Fruit fly (Drosophila melanogaster) whole organism, wandering third instar larva: ENCODE measurements around the gene Cyp9f2.

Experiments used
- Abd-B ChIP-seq: fragments of >200 bp; optimal IDR thresholded peaks from 2 replicates; lab custom pipeline; 2017; ENCODE audit warnings: missing biosample characterization, missing genetic modification characterization
- CG32264 ChIP-seq: fragments of 200-800 bp; sonication (Bioruptor generic); optimal IDR thresholded peaks from 2 replicates; lab custom pipeline; 2016; ENCODE audit warnings: missing biosample characterization, missing genetic modification characterization
- CG9705 ChIP-seq: fragments of 200-800 bp; sonication (Bioruptor generic); optimal IDR thresholded peaks from 2 replicates; lab custom pipeline; 2018; ENCODE audit warnings: missing biosample characterization, mild to moderate bottlenecking, missing genetic modification characterization
- CrebA ChIP-seq: fragments of 200-800 bp; sonication (Bioruptor generic); optimal IDR thresholded peaks from 2 replicates; lab custom pipeline; 2016; ENCODE audit warnings: missing biosample characterization, mild to moderate bottlenecking, missing genetic modification characterization, borderline replicate concordance
- Dfd ChIP-seq: fragments of >200 bp; optimal IDR thresholded peaks from 2 replicates; lab custom pipeline; 2017; ENCODE audit warnings: missing biosample characterization, missing genetic modification characterization
- Dif ChIP-seq: fragments of 200-275, 200-300 bp; sonication (Bioruptor generic); optimal IDR thresholded peaks from 2 replicates; lab custom pipeline; 2018; ENCODE audit warnings: missing biosample characterization, missing genetic modification characterization; ENCODE audit not compliant: partially characterized antibody
- GATAd ChIP-seq: sonication (Bioruptor generic); optimal IDR thresholded peaks from 2 replicates; lab custom pipeline; 2016; ENCODE audit warnings: missing biosample characterization, missing genetic modification characterization
- HLH106 ChIP-seq: fragments of 200-800 bp; optimal IDR thresholded peaks from 3 replicates; lab custom pipeline; 2019; ENCODE audit warnings: missing biosample characterization, mild to moderate bottlenecking, missing genetic modification characterization, moderate library complexity
- Hnf4 ChIP-seq: fragments of 200-800 bp; sonication (Bioruptor generic); optimal IDR thresholded peaks from 2 replicates; lab custom pipeline; 2016; ENCODE audit warnings: missing biosample characterization, mild to moderate bottlenecking, missing genetic modification characterization
- Hr78 ChIP-seq: fragments of >200 bp; optimal IDR thresholded peaks from 2 replicates; lab custom pipeline; 2017; ENCODE audit warnings: missing biosample characterization, missing genetic modification characterization
- Hr83 ChIP-seq: fragments of 200-300 bp; sonication (Bioruptor generic); optimal IDR thresholded peaks from 2 replicates; lab custom pipeline; 2016; ENCODE audit warnings: missing biosample characterization, mild to moderate bottlenecking, missing genetic modification characterization, moderate library complexity; ENCODE audit not compliant: poor library complexity, severe bottlenecking
- Jra ChIP-seq: sonication (Bioruptor generic); optimal IDR thresholded peaks from 2 replicates; lab custom pipeline; 2016; ENCODE audit warnings: missing biosample characterization, missing genetic modification characterization
- Mio ChIP-seq: sonication (Bioruptor generic); optimal IDR thresholded peaks from 2 replicates; lab custom pipeline; 2016; ENCODE audit warnings: missing biosample characterization, missing genetic modification characterization
- Myc ChIP-seq: fragments of >200 bp; optimal IDR thresholded peaks from 2 replicates; lab custom pipeline; 2017
- N ChIP-seq: fragments of >200 bp; optimal IDR thresholded peaks from 2 replicates; lab custom pipeline; 2018; ENCODE audit warnings: missing biosample characterization, missing external identifiers, missing genetic modification characterization
- OdsH ChIP-seq: fragments of 200-800 bp; sonication (Bioruptor generic); optimal IDR thresholded peaks from 2 replicates; lab custom pipeline; 2016; ENCODE audit warnings: missing biosample characterization, mild to moderate bottlenecking, missing genetic modification characterization
- Rel ChIP-seq, 2 experiments: fragments of 200-800 bp; sonication (Bioruptor generic) in 1 of 2; optimal IDR thresholded peaks; 2 replicates in 1 of 2; 3 replicates in 1 of 2; lab custom pipeline; 2016 to 2019; ENCODE audit warnings: mild to moderate bottlenecking in 2 of 2, missing biosample characterization in 2 of 2, missing genetic modification characterization in 2 of 2, moderate library complexity in 1 of 2
- Sp1 ChIP-seq: fragments of 200-800 bp; sonication (Bioruptor generic); optimal IDR thresholded peaks from 3 replicates; lab custom pipeline; 2019; ENCODE audit warnings: missing biosample characterization, mild to moderate bottlenecking, missing genetic modification characterization, moderate library complexity
- Vsx2 ChIP-seq: fragments of 200-300, 225-300 bp; sonication (Bioruptor generic); optimal IDR thresholded peaks from 2 replicates; lab custom pipeline; 2018; ENCODE audit warnings: missing biosample characterization, missing genetic modification characterization; ENCODE audit not compliant: partially characterized antibody
- br ChIP-seq: fragments of 200-800 bp; sonication (Bioruptor generic); optimal IDR thresholded peaks from 2 replicates; lab custom pipeline; 2016; ENCODE audit warnings: missing biosample characterization, missing genetic modification characterization
- brk ChIP-seq: fragments of 200-800 bp; sonication (Bioruptor generic); optimal IDR thresholded peaks from 2 replicates; lab custom pipeline; 2016; ENCODE audit warnings: missing biosample characterization, mild to moderate bottlenecking, missing genetic modification characterization
- dl ChIP-seq, 2 experiments: fragments of 175-275, 200-275 bp in 1 of 2; fragments of 200-275 bp in 1 of 2; sonication (Bioruptor generic); optimal IDR thresholded peaks; lab custom pipeline; 2018; ENCODE audit warnings: mild to moderate bottlenecking in 2 of 2, missing biosample characterization in 2 of 2, missing genetic modification characterization in 2 of 2, moderate library complexity in 2 of 2; ENCODE audit not compliant: partially characterized antibody in 2 of 2, insufficient read depth in 1 of 2
- dmrt93B ChIP-seq: fragments of 200-800 bp; sonication (Bioruptor generic); optimal IDR thresholded peaks from 2 replicates; lab custom pipeline; 2018; ENCODE audit warnings: missing biosample characterization, mild to moderate bottlenecking, missing genetic modification characterization
- dsf ChIP-seq: sonication (Bioruptor generic); optimal IDR thresholded peaks from 2 replicates; lab custom pipeline; 2016; ENCODE audit warnings: missing biosample characterization, missing genetic modification characterization, borderline replicate concordance
- ey ChIP-seq: fragments of 200-800 bp; sonication (Bioruptor generic); optimal IDR thresholded peaks from 2 replicates; lab custom pipeline; 2016; ENCODE audit warnings: missing biosample characterization, missing genetic modification characterization
- foxo ChIP-seq, 2 experiments: fragments of 200-800 bp; sonication (Bioruptor generic); optimal IDR thresholded peaks; 2 replicates in 1 of 2; 3 replicates in 1 of 2; lab custom pipeline; 2016 to 2017; ENCODE audit warnings: missing biosample characterization in 2 of 2, missing genetic modification characterization in 2 of 2
- fru ChIP-seq: fragments of 200-800 bp; sonication (Bioruptor generic); optimal IDR thresholded peaks from 3 replicates; lab custom pipeline; 2016; ENCODE audit warnings: missing biosample characterization, mild to moderate bottlenecking, missing genetic modification characterization
- h ChIP-seq: fragments of 200-800 bp; sonication (Bioruptor generic); optimal IDR thresholded peaks from 3 replicates; lab custom pipeline; 2016; ENCODE audit warnings: missing biosample characterization, mild to moderate bottlenecking, missing genetic modification characterization
- jim ChIP-seq: fragments of 175-275, 200-325 bp; sonication (Bioruptor generic); optimal IDR thresholded peaks from 2 replicates; lab custom pipeline; 2016; ENCODE audit warnings: missing biosample characterization, mild to moderate bottlenecking, missing genetic modification characterization
- lola ChIP-seq: fragments of >200 bp; optimal IDR thresholded peaks from 2 replicates; lab custom pipeline; 2017; ENCODE audit warnings: missing biosample characterization, missing genetic modification characterization
- pan ChIP-seq: fragments of >200 bp; optimal IDR thresholded peaks from 2 replicates; lab custom pipeline; 2017
- psq ChIP-seq: fragments of 200-800 bp; sonication (Bioruptor generic); optimal IDR thresholded peaks from 3 replicates; lab custom pipeline; 2017; ENCODE audit warnings: missing biosample characterization, mild to moderate bottlenecking, missing genetic modification characterization, moderate library complexity
- rgr ChIP-seq: fragments of 200-800 bp; sonication (Bioruptor generic); optimal IDR thresholded peaks from 3 replicates; lab custom pipeline; 2016; ENCODE audit warnings: missing biosample characterization, mild to moderate bottlenecking, missing genetic modification characterization
- sage ChIP-seq: fragments of 200-800 bp; sonication (Bioruptor generic); optimal IDR thresholded peaks from 2 replicates; lab custom pipeline; 2016; ENCODE audit warnings: missing biosample characterization, mild to moderate bottlenecking, missing genetic modification characterization
- sv ChIP-seq: fragments of 200-800 bp; sonication (Bioruptor generic); optimal IDR thresholded peaks from 3 replicates; lab custom pipeline; 2016; ENCODE audit warnings: missing biosample characterization, missing genetic modification characterization
- tai ChIP-seq: sonication (Bioruptor generic); optimal IDR thresholded peaks from 2 replicates; lab custom pipeline; 2016; ENCODE audit warnings: missing biosample characterization, missing genetic modification characterization
- woc ChIP-seq: sonication (Bioruptor generic); optimal IDR thresholded peaks from 2 replicates; lab custom pipeline; 2016; ENCODE audit warnings: missing biosample characterization, mild to moderate bottlenecking, missing genetic modification characterization

Gene Cyp9f2

DNA sequence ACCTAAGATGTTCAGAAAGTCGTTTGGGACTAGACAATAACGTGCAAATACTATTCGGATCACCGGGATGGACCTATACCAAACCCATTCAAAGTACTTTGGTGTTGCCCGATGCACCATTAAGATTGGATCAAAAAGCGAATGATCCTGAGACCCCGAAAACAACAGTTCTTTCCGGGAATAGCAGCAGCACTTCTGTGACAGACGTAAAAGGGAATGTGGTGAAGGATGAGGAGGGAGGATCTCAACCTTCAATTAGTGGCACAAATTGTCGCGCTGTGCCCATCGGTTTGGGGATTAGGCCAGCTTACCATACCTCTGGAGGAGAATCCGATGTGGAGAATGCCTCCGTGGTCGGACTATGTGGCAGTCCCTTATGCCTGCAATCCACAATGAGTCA, 42.5 kb upstream of the Cyp9f2 start:
- no peak for TF ChIP-seq Hr83
- no peak for TF ChIP-seq pan (lab: Kevin White, UChicago)
- TF ChIP-seq CG32264: no peak
- TF ChIP-seq br (GFP tag; lab: Kevin White, UChicago): no peak

DNA sequence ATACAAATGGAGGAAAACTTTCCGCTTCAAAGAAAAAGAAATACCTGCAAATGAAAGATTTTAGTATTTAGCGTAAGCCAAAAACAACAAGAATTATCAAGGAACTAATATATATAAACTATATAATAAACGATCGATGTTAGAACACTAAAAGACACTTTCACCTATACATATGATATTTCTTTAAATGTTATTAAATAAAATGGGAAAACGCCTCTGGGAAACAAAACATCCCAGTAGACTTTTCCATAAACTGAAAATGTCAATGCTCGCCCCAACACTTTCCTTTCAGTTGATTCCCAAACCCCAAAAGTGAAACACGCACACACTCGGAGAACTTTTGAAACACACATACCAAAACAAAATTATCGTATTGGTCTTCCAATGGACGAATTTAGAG, 41.5 kb upstream of the Cyp9f2 start, which contains the start of gene vrs:
TSS of gene vrs (plus strand) at position 301 of the 400 bp plus-strand sequence.
- TF ChIP-seq Myc (lab: Kevin White, UChicago): no peak
- no peak for TF ChIP-seq fru (GFP tag; lab: Kevin White, UChicago)
- no peak for TF ChIP-seq woc

DNA sequence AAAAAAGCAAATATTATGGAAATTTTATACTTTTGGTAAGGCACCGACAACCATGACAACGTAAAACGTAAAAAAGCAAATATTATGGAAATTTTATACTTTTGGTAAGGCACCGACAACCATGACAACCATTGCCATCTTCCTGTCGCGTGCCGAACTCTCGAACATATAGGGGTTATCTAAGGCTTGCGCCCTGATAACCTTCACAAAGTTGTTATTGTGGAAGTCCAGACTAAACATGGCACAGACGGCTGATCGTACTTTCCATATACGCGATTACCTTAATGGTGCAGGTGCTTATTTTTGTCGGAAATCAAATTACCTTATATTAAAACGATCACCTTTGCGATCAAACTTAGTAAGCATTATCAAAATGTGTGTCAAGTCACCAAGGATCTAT, 39.6 kb upstream of the Cyp9f2 start:
- TF ChIP-seq lola (GFP tag; lab: Kevin White, UChicago) (no peak), h (GFP tag; lab: Kevin White, UChicago) (peak; percentile 43), rgr (GFP tag; lab: Kevin White, UChicago) (no peak), Rel (GFP tag; optimal IDR thresholded peaks at IDR 0.05; lab: Kevin White, UChicago) (no peak), Rel (tag; optimal IDR thresholded peaks at IDR 0.05; lab: Kevin White, UChicago) (peak; percentile 14)

DNA sequence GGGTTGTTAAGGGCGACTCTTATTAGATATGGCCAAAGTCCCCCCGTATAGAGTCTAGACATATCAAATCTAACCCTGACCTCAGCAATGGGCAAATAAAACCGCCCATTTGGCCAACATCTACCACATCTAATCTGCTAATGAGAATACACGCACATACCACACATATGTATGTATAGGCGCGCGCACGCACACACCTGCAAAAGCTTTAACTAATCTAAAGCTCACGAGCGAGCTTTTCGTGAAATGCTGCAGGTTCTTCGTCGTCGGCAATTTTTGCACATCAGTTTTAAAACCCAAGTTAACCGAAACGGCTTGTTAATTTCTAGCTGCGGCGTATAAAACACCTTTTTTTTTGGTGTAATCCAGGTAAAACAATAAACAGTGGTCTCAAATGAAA, 37.9 kb upstream of the Cyp9f2 start:
- TF ChIP-seq h (GFP tag; lab: Kevin White, UChicago): no peak
- TF ChIP-seq Hr83: peak; percentile 20
- no peak for TF ChIP-seq foxo (GFP tag; optimal IDR thresholded peaks at IDR 0.05; lab: Kevin White, UChicago)
- no peak for TF ChIP-seq OdsH (GFP tag; lab: Kevin White, UChicago)
- no peak for TF ChIP-seq Rel (GFP tag; optimal IDR thresholded peaks at IDR 0.05; lab: Kevin White, UChicago)
- TF ChIP-seq Rel (tag; optimal IDR thresholded peaks at IDR 0.05; lab: Kevin White, UChicago): peak; percentile 12
- TF ChIP-seq dsf: no peak
- no peak for TF ChIP-seq GATAd (GFP tag; lab: Kevin White, UChicago)
- TF ChIP-seq Dif (GFP tag; lab: Kevin White, UChicago): no peak
- TF ChIP-seq Dfd (GFP tag; lab: Kevin White, UChicago): no peak
- no peak for TF ChIP-seq Hnf4 (GFP tag; lab: Kevin White, UChicago)
- TF ChIP-seq lola (GFP tag; lab: Kevin White, UChicago): peak; percentile 58
- no peak for TF ChIP-seq CG32264
- TF ChIP-seq Jra (GFP tag; lab: Kevin White, UChicago): no peak
- TF ChIP-seq Mio (GFP tag; lab: Kevin White, UChicago): no peak

DNA sequence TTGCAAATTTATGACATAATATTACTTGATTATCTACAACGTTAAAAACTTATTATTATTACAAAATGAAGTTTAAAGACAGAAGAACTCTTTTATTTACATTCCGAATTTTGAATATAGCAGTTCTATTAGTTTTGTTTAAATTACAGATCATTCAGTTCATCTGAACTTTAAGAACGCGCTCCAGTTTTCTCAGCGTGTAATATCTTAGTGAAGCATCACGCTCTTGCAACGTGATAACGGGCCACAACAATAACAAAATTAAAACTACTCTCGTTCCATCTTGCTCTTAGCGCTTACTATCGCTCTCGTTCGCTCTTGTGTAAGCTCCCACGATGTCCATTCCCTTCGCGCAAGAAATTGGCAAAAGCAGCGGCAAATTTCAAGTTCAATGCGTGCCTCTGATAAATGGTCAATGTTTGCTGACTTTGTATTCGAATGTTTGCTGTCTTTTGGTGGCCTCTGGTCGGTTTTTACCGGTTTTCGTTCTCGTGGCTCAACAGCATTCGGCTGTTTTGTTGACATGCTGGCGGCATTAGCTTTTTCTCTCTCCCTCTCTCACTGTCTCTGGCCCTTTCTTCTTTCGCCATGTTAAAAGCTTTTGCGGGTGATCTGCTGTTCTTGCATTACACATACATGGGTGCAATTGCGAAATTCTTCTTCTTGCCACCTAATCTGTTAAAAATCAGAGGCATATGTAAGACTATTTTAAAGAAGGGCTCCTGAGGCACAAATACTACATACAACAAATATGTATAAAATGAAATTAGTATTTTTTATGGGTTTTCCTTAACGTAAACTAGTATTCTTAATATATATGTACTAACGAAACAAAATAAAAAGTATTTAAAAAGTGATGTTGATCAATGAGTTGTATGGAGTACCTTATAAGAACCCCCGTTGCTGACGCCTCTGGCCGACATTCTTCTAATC, 37.0 kb upstream of the Cyp9f2 start:
- no peak for TF ChIP-seq Myc (lab: Kevin White, UChicago)
- TF ChIP-seq h (GFP tag; lab: Kevin White, UChicago): peak; percentile 90
- peak; percentile 77 for TF ChIP-seq fru (GFP tag; lab: Kevin White, UChicago)
- TF ChIP-seq Hr78 (GFP tag; lab: Kevin White, UChicago): no peak
- TF ChIP-seq brk (GFP tag; lab: Kevin White, UChicago): peak; percentile 78
- peak; percentile 72 for TF ChIP-seq psq (GFP tag; lab: Kevin White, UChicago)
- TF ChIP-seq Mio (GFP tag; lab: Kevin White, UChicago): no peak
- no peak for TF ChIP-seq N (GFP tag; lab: Kevin White, UChicago)
- TF ChIP-seq Hr83: peak; percentile 56
- TF ChIP-seq jim: no peak
- no peak for TF ChIP-seq CrebA (GFP tag; lab: Kevin White, UChicago)
- TF ChIP-seq rgr (GFP tag; lab: Kevin White, UChicago): peak; percentile 82
- no peak for TF ChIP-seq dl (GFP tag; optimal IDR thresholded peaks at IDR 0.05; lab: Kevin White, UChicago; ENCODE audit: insufficient read depth in 1 of 2, partially characterized antibody in 2 of 2)
- TF ChIP-seq lola (GFP tag; lab: Kevin White, UChicago): no peak
- no peak for TF ChIP-seq Rel (GFP tag; optimal IDR thresholded peaks at IDR 0.05; lab: Kevin White, UChicago)
- no peak for TF ChIP-seq Rel (tag; optimal IDR thresholded peaks at IDR 0.05; lab: Kevin White, UChicago)
- TF ChIP-seq sv (GFP tag; lab: Kevin White, UChicago): no peak
- TF ChIP-seq sage: no peak
- TF ChIP-seq Sp1 (GFP tag; lab: Kevin White, UChicago): peak; percentile 84
- TF ChIP-seq Dfd (GFP tag; lab: Kevin White, UChicago): no peak
- peak; percentile 64 for TF ChIP-seq br (GFP tag; lab: Kevin White, UChicago)
- no peak for TF ChIP-seq Vsx2 (GFP tag; lab: Kevin White, UChicago)
- no peak for TF ChIP-seq GATAd (GFP tag; lab: Kevin White, UChicago)
- TF ChIP-seq foxo (GFP tag; optimal IDR thresholded peaks at IDR 0.05; lab: Kevin White, UChicago): peak in 1 of 2 experiments; percentile 82
- peak; percentile 63 for TF ChIP-seq Jra (GFP tag; lab: Kevin White, UChicago)
- TF ChIP-seq CG9705 (GFP tag; lab: Kevin White, UChicago): peak; percentile 45
- peak; percentile 79 for TF ChIP-seq HLH106
- TF ChIP-seq tai (GFP tag; lab: Kevin White, UChicago): peak; percentile 51
- TF ChIP-seq Abd-B (GFP tag; lab: Kevin White, UChicago): no peak
- TF ChIP-seq CG32264: no peak
- peak; percentile 44 for TF ChIP-seq dmrt93B (GFP tag; lab: Kevin White, UChicago)
- peak; percentile 68 for TF ChIP-seq ey
- TF ChIP-seq woc: peak; percentile 37
